Fruit fly (Drosophila melanogaster) whole organism, prepupa: ENCODE results near the gene TAF1B.
A peak's percentile ranks its signal among the peaks of the same experiment; 100 is the strongest.

Source experiments
- Blimp-1 ChIP-seq: fragments of 200-800 bp; sonication (Bioruptor generic); optimal IDR thresholded peaks from 3 replicates; lab custom pipeline; 2017; ENCODE audit warnings: missing biosample characterization, missing genetic modification characterization, mild to moderate bottlenecking, moderate library complexity, missing genetic modification reagents
- CG15336 ChIP-seq: fragments of 200-800 bp; sonication (Bioruptor generic); IDR thresholded peaks from 2 replicates; pipeline ENCODE4 v1.3.6; 2022; ENCODE audit warnings: missing biosample characterization, missing genetic modification characterization
- CG31627 ChIP-seq: fragments of 200-800 bp; sonication (Bioruptor generic); optimal IDR thresholded peaks from 3 replicates; lab custom pipeline; 2016; ENCODE audit warnings: missing biosample characterization, missing genetic modification characterization
- CG6276 ChIP-seq: fragments of 200-800 bp; sonication (Bioruptor generic); optimal IDR thresholded peaks from 2 replicates; lab custom pipeline; 2017; ENCODE audit warnings: missing biosample characterization, mild to moderate bottlenecking, missing genetic modification characterization
- Eip75B ChIP-seq: fragments of 200-800 bp; sonication (Bioruptor generic); optimal IDR thresholded peaks from 3 replicates; lab custom pipeline; 2016; ENCODE audit warnings: missing biosample characterization, missing genetic modification characterization
- Sox102F ChIP-seq: fragments of 200-800 bp; sonication (Bioruptor generic); optimal IDR thresholded peaks from 2 replicates; lab custom pipeline; 2016; ENCODE audit warnings: missing biosample characterization, mild to moderate bottlenecking, missing genetic modification characterization
- Sox14 ChIP-seq: fragments of 200-800 bp; sonication (Bioruptor generic); optimal IDR thresholded peaks from 3 replicates; lab custom pipeline; 2016; ENCODE audit warnings: missing biosample characterization, missing genetic modification characterization
- fd59A ChIP-seq: fragments of 200-800 bp; sonication (Bioruptor generic); optimal IDR thresholded peaks from 2 replicates; lab custom pipeline; 2017; ENCODE audit warnings: missing biosample characterization, mild to moderate bottlenecking, missing genetic modification characterization, missing genetic modification reagents

- TF ChIP-seq Sox102F (GFP tag; lab: Kevin White, UChicago), result peak; percentile 41
- TF ChIP-seq CG31627 (GFP tag; lab: Kevin White, UChicago), result peak; percentile 60
- no peak for TF ChIP-seq Blimp-1
- TF ChIP-seq Sox14 (GFP tag; lab: Kevin White, UChicago), result peak; percentile 68
- peak; percentile 16 for TF ChIP-seq Eip75B
- TF ChIP-seq fd59A (GFP tag; lab: Kevin White, UChicago), result no peak
- no peak for TF ChIP-seq CG6276
- peak; percentile 69 for TF ChIP-seq CG15336
Observed at dm6 chr3R:10168483-10169064, 24.6 kb upstream of the TAF1B start.
